Worm (Caenorhabditis elegans) whole organism, L1 larva: ENCODE data around the gene Y46G5A.22.

Source experiments
- C04F5.9 ChIP-seq: sonication (generic microtip); optimal IDR thresholded peaks from 2 replicates; lab custom pipeline; 2016; ENCODE audit warnings: missing genetic modification characterization, missing compliant biosample characterization
- C16A3.4 ChIP-seq: fragments of 150-350 bp; optimal IDR thresholded peaks from 2 replicates; lab custom pipeline; 2014; ENCODE audit warnings: missing biosample characterization, missing genetic modification characterization
- alr-1 ChIP-seq: fragments of 200-800 bp; sonication (Bioruptor generic); optimal IDR thresholded peaks from 2 replicates; lab custom pipeline; 2018; ENCODE audit warnings: borderline replicate concordance, mild to moderate bottlenecking, missing genetic modification characterization, missing compliant biosample characterization
- aly-2 ChIP-seq: fragments of 150-350 bp; optimal IDR thresholded peaks from 2 replicates; lab custom pipeline; 2014; ENCODE audit warnings: missing biosample characterization, missing genetic modification characterization
- ceh-63 ChIP-seq: fragments of 200-800 bp; sonication (Bioruptor generic); optimal IDR thresholded peaks from 2 replicates; lab custom pipeline; 2018; ENCODE audit warnings: mild to moderate bottlenecking, missing genetic modification characterization, missing compliant biosample characterization
- ceh-82 ChIP-seq, 3 experiments: fragments of 150-350 bp in 1 of 3; sonication (generic microtip) in 2 of 3; optimal IDR thresholded peaks; 2 replicates each; lab custom pipeline; 2014 to 2017; ENCODE audit warnings: missing biosample characterization in 3 of 3, missing genetic modification characterization in 3 of 3
- ceh-88 ChIP-seq: fragments of 200-800 bp; sonication (Bioruptor generic); IDR thresholded peaks from 2 replicates; pipeline ENCODE4 v1.3.6; 2022; ENCODE audit warnings: missing genetic modification characterization, missing compliant biosample characterization
- ceh-90 ChIP-seq: sonication (generic microtip); optimal IDR thresholded peaks from 2 replicates; lab custom pipeline; 2016; ENCODE audit warnings: missing genetic modification characterization, missing compliant biosample characterization
- dpl-1 ChIP-seq, 3 experiments: fragments of 150-350 bp in 2 of 3; sonication (generic microtip) in 1 of 3; optimal IDR thresholded peaks; 2 replicates each; lab custom pipeline; 2014 to 2017; ENCODE audit warnings: missing biosample characterization in 3 of 3, missing genetic modification characterization in 3 of 3, missing genetic modification reagents in 3 of 3
- dsc-1 ChIP-seq: sonication (generic microtip); optimal IDR thresholded peaks from 2 replicates; lab custom pipeline; 2016; ENCODE audit warnings: mild to moderate bottlenecking, missing genetic modification characterization, missing compliant biosample characterization
- efl-1 ChIP-seq, 4 experiments: fragments of 150-350 bp; optimal IDR thresholded peaks in 3 of 4; peaks in 1 of 4; 1 replicate in 1 of 4; 2 replicates in 3 of 4; lab custom pipeline; 2014; ENCODE audit warnings: missing biosample characterization in 2 of 4, missing genetic modification characterization in 2 of 4, missing genetic modification reagents in 2 of 4
- egl-13 ChIP-seq: sonication (generic microtip); optimal IDR thresholded peaks from 2 replicates; lab custom pipeline; 2016; ENCODE audit warnings: missing genotype, missing genetic modification reagents, missing genetic modification characterization, missing compliant biosample characterization
- elt-2 ChIP-seq: sonication (generic microtip); optimal IDR thresholded peaks from 2 replicates; lab custom pipeline; 2016; ENCODE audit warnings: missing genetic modification characterization, mild to moderate bottlenecking, inconsistent platforms, missing compliant biosample characterization, missing genetic modification reagents
- ets-5 ChIP-seq: fragments of 200-800 bp; sonication (Bioruptor generic); IDR thresholded peaks from 2 replicates; pipeline ENCODE4 v1.3.6; 2022; ENCODE audit warnings: missing genetic modification characterization, missing compliant biosample characterization
- fkh-4 ChIP-seq: sonication (generic microtip); optimal IDR thresholded peaks from 2 replicates; lab custom pipeline; 2016; ENCODE audit warnings: missing compliant biosample characterization, missing genetic modification characterization, borderline replicate concordance
- fkh-8 ChIP-seq: sonication (generic microtip); optimal IDR thresholded peaks from 2 replicates; lab custom pipeline; 2016; ENCODE audit warnings: mild to moderate bottlenecking, missing genetic modification characterization, missing compliant biosample characterization
- irx-1 ChIP-seq: sonication (generic microtip); optimal IDR thresholded peaks from 2 replicates; lab custom pipeline; 2016; ENCODE audit warnings: missing genetic modification characterization, missing compliant biosample characterization
- lin-14 ChIP-seq: fragments of 200-800 bp; sonication (Bioruptor generic); optimal IDR thresholded peaks from 2 replicates; lab custom pipeline; 2018; ENCODE audit warnings: mild to moderate bottlenecking, missing genetic modification characterization, moderate library complexity, missing compliant biosample characterization
- lin-39 ChIP-seq: fragments of 150-350 bp; optimal IDR thresholded peaks from 2 replicates; lab custom pipeline; 2014; ENCODE audit warnings: missing biosample characterization, missing genetic modification reagents, missing genetic modification characterization
- mab-9 ChIP-seq: fragments of 200-800 bp; sonication (Bioruptor generic); IDR thresholded peaks from 2 replicates; pipeline ENCODE4 v1.3.6; 2022; ENCODE audit warnings: missing genetic modification reagents, missing genetic modification characterization, missing compliant biosample characterization
- mef-2 ChIP-seq: fragments of 150-350 bp; optimal IDR thresholded peaks from 2 replicates; lab custom pipeline; 2014; ENCODE audit warnings: missing biosample characterization, missing genetic modification characterization
- nhr-11 ChIP-seq: fragments of 150-350 bp; optimal IDR thresholded peaks from 2 replicates; lab custom pipeline; 2014; ENCODE audit warnings: missing biosample characterization, missing genetic modification characterization
- nhr-12 ChIP-seq: sonication (generic microtip); optimal IDR thresholded peaks from 2 replicates; lab custom pipeline; 2017; ENCODE audit warnings: missing biosample characterization, missing genetic modification characterization
- nhr-19 ChIP-seq: fragments of 200-800 bp; sonication (Bioruptor generic); conservative IDR thresholded peaks from 2 replicates; pipeline ENCODE4 v1.3.6; 2022; ENCODE audit warnings: missing genetic modification characterization, missing compliant biosample characterization
- nhr-76 ChIP-seq: sonication (generic microtip); optimal IDR thresholded peaks from 2 replicates; lab custom pipeline; 2017; ENCODE audit warnings: missing biosample characterization, missing genetic modification characterization
- nhr-77 ChIP-seq: fragments of 150-350 bp; optimal IDR thresholded peaks from 2 replicates; lab custom pipeline; 2014; ENCODE audit warnings: missing biosample characterization, missing genetic modification characterization
- pqm-1 ChIP-seq: sonication (generic microtip); optimal IDR thresholded peaks from 3 replicates; lab custom pipeline; 2017; ENCODE audit warnings: missing biosample characterization, missing genetic modification characterization
- skn-1 ChIP-seq: fragments of 150-350 bp; optimal IDR thresholded peaks from 2 replicates; lab custom pipeline; 2014; ENCODE audit warnings: missing biosample characterization, missing genetic modification characterization
- snpc-4 ChIP-seq: fragments of 150-350 bp; optimal IDR thresholded peaks from 2 replicates; lab custom pipeline; 2014; ENCODE audit warnings: missing biosample characterization, missing genetic modification characterization
- tlp-1 ChIP-seq: fragments of 150-350 bp; optimal IDR thresholded peaks from 2 replicates; lab custom pipeline; 2014; ENCODE audit warnings: missing biosample characterization, missing genetic modification characterization
- unc-130 ChIP-seq: fragments of 150-350 bp; optimal IDR thresholded peaks from 2 replicates; lab custom pipeline; 2017; ENCODE audit warnings: missing biosample characterization, missing genetic modification characterization, inconsistent platforms
- unc-30 ChIP-seq: sonication (generic microtip); optimal IDR thresholded peaks from 2 replicates; lab custom pipeline; 2017; ENCODE audit warnings: missing biosample characterization, missing genetic modification characterization
- unc-86 ChIP-seq: sonication (generic microtip); optimal IDR thresholded peaks from 2 replicates; lab custom pipeline; 2016; ENCODE audit warnings: missing genetic modification characterization, missing compliant biosample characterization
- vab-15 ChIP-seq: sonication (generic microtip); optimal IDR thresholded peaks from 2 replicates; lab custom pipeline; 2017; ENCODE audit warnings: missing genotype, mild to moderate bottlenecking, missing genetic modification characterization, missing compliant biosample characterization
- zip-4 ChIP-seq: fragments of 200-800 bp; sonication (Bioruptor generic); optimal IDR thresholded peaks from 2 replicates; lab custom pipeline; 2018; ENCODE audit warnings: mild to moderate bottlenecking, missing genetic modification characterization, moderate library complexity, missing compliant biosample characterization

Gene Y46G5A.22

ce11 chrII:12818488-12818887 lies at the start of gene Y46G5A.22:
Gene Y46G5A.22, minus strand, starts transcription at chrII:12818588.
- TF ChIP-seq ceh-90 (tag; lab: Kevin White, UChicago) = no peak
- TF ChIP-seq mab-9 = no peak
- TF ChIP-seq ceh-82 (tag; optimal IDR thresholded peaks at IDR 0.05; lab: Kevin White, UChicago) = no peak
- no peak for TF ChIP-seq skn-1 (tag; lab: Kevin White, UChicago)
- no peak for TF ChIP-seq C16A3.4
- TF ChIP-seq lin-14 (GFP tag; lab: Kevin White, UChicago) = no peak
- TF ChIP-seq nhr-77 (tag; lab: Kevin White, UChicago) = no peak

- TF ChIP-seq aly-2 (tag; lab: Kevin White, UChicago) = no peak
- TF ChIP-seq dpl-1 (GFP tag; optimal IDR thresholded peaks at IDR 0.05; lab: Kevin White, UChicago) = no peak
- no peak for TF ChIP-seq fkh-4 (tag; lab: Kevin White, UChicago)
- TF ChIP-seq vab-15 (tag; lab: Kevin White, UChicago) = no peak
- no peak for TF ChIP-seq tlp-1 (tag; lab: Kevin White, UChicago)
- TF ChIP-seq mef-2 (tag; lab: Kevin White, UChicago) = no peak
- no peak for TF ChIP-seq ceh-88
Observed at ce11 chrII:12866079-12866478, 47.7 kb upstream of the Y46G5A.22 start.

ce11 chrII:12865604-12866003 lies 47.2 kb upstream of the Y46G5A.22 start, which contains the start of gene snf-5:
Gene snf-5, minus strand, starts transcription at chrII:12865785.
- TF ChIP-seq efl-1 (optimal IDR thresholded peaks at IDR 0.05; lab: Kevin White, UChicago) (no peak), efl-1 (GFP tag; optimal IDR thresholded peaks at IDR 0.05 in 1 of 2; lab: Kevin White, UChicago) (peak in 1 of 2 experiments; percentile 90), snpc-4 (tag; lab: Kevin White, UChicago) (no peak)

ce11 chrII:12855900-12856299 lies 37.5 kb upstream of the Y46G5A.22 start, which contains the start of gene Y46G5A.29:
Gene Y46G5A.29, plus strand, starts transcription at chrII:12856200.
- TF ChIP-seq nhr-12 (tag; lab: Kevin White, UChicago) (no peak), nhr-76 (tag; lab: Kevin White, UChicago) (no peak), elt-2 (tag; lab: Kevin White, UChicago) (no peak), pqm-1 (tag; lab: Kevin White, UChicago) (no peak), alr-1 (tag; lab: Kevin White, UChicago) (no peak), C04F5.9 (no peak)
- TF ChIP-seq, all 84 proteins: peak for 0

ce11 chrII:12850129-12850528 lies 31.7 kb upstream of the Y46G5A.22 start, which contains the start of gene Y46G5A.28:
Gene Y46G5A.28, plus strand, starts transcription at chrII:12850429.
- no peak for TF ChIP-seq nhr-11 (tag; lab: Kevin White, UChicago)
- TF ChIP-seq nhr-76 (tag; lab: Kevin White, UChicago) = no peak
- no peak for TF ChIP-seq zip-4
- TF ChIP-seq unc-30 = no peak
- TF ChIP-seq irx-1 (tag; lab: Kevin White, UChicago) = no peak
- no peak for TF ChIP-seq ets-5 (GFP tag; lab: Robert Waterston, UW)
- TF ChIP-seq lin-14 (GFP tag; lab: Kevin White, UChicago) = no peak
- no peak for TF ChIP-seq fkh-8 (tag; lab: Kevin White, UChicago)

ce11 chrII:12847736-12848135 lies 29.3 kb upstream of the Y46G5A.22 start, which contains the start of gene pes-10:
Gene pes-10, minus strand, starts transcription at chrII:12847836.
- TF ChIP-seq egl-13 (tag; lab: Kevin White, UChicago) (no peak), snpc-4 (tag; lab: Kevin White, UChicago) (no peak), nhr-19 (no peak), nhr-77 (tag; lab: Kevin White, UChicago) (no peak), lin-39 (no peak), ceh-63 (GFP tag; lab: Kevin White, UChicago) (no peak), unc-130 (no peak), skn-1 (tag; lab: Kevin White, UChicago) (no peak), unc-86 (tag; lab: Kevin White, UChicago) (no peak), dpl-1 (GFP tag; optimal IDR thresholded peaks at IDR 0.05; lab: Kevin White, UChicago) (no peak), dsc-1 (no peak)
